Fruit fly (Drosophila melanogaster) whole organism, embryonic: ENCODE data around the gene Ac3.

Source experiments
- Awh ChIP-seq: fragments of 200-800 bp; sonication (Bioruptor generic); IDR thresholded peaks from 2 replicates; pipeline ENCODE4, ENCODE4 v1.3.6; 2022; ENCODE audit warnings: missing biosample characterization, missing genetic modification characterization
- BtbVII ChIP-seq: fragments of 200-800 bp; sonication (Bioruptor generic); optimal IDR thresholded peaks from 3 replicates; lab custom pipeline; 2017; ENCODE audit warnings: missing biosample characterization, mild to moderate bottlenecking, missing genetic modification characterization
- CG10462 ChIP-seq: fragments of 200-800 bp; sonication (Bioruptor generic); optimal IDR thresholded peaks from 2 replicates; lab custom pipeline; 2016; ENCODE audit warnings: missing biosample characterization, missing genetic modification characterization
- CG13775 ChIP-seq: fragments of 200-800 bp; sonication (Bioruptor generic); optimal IDR thresholded peaks from 3 replicates; lab custom pipeline; 2017; ENCODE audit warnings: missing biosample characterization, mild to moderate bottlenecking, missing genetic modification characterization
- CG14667 ChIP-seq: fragments of 200-800 bp; sonication (Bioruptor generic); IDR thresholded peaks from 2 replicates; pipeline ENCODE4 v1.3.6; 2022; ENCODE audit warnings: missing biosample characterization, missing genetic modification characterization
- CG14965 ChIP-seq: fragments of 200-800 bp; sonication (Bioruptor generic); optimal IDR thresholded peaks from 2 replicates; lab custom pipeline; 2016; ENCODE audit warnings: missing biosample characterization, missing genetic modification characterization, borderline replicate concordance
- CG15479 ChIP-seq: fragments of 200-800 bp; sonication (Bioruptor generic); optimal IDR thresholded peaks from 3 replicates; lab custom pipeline; 2019; ENCODE audit warnings: missing biosample characterization, mild to moderate bottlenecking, missing genetic modification characterization, moderate library complexity
- CG17186 ChIP-seq: fragments of 200-800 bp; sonication (Bioruptor generic); optimal IDR thresholded peaks from 3 replicates; lab custom pipeline; 2017; ENCODE audit warnings: missing biosample characterization, missing genetic modification reagents, missing genetic modification characterization
- CG17385 ChIP-seq: fragments of 200-800 bp; sonication (Bioruptor generic); optimal IDR thresholded peaks from 3 replicates; lab custom pipeline; 2018; ENCODE audit warnings: missing biosample characterization, mild to moderate bottlenecking, missing genetic modification characterization
- CG17612 ChIP-seq: fragments of 200-800 bp; sonication (Bioruptor generic); IDR thresholded peaks from 2 replicates; pipeline ENCODE4 v1.3.6; 2022; ENCODE audit warnings: missing biosample characterization, missing genetic modification characterization
- CG1832 ChIP-seq: fragments of 200-800 bp; sonication (Bioruptor generic); optimal IDR thresholded peaks from 2 replicates; lab custom pipeline; 2017; ENCODE audit warnings: missing biosample characterization, mild to moderate bottlenecking, missing genetic modification characterization, inconsistent platforms
- CG18599 ChIP-seq: fragments of 200-800 bp; sonication (Bioruptor generic); optimal IDR thresholded peaks from 3 replicates; lab custom pipeline; 2017; ENCODE audit warnings: missing biosample characterization, missing genetic modification characterization, mild to moderate bottlenecking, moderate library complexity, missing genetic modification reagents
- CG2199 ChIP-seq: fragments of 200-800 bp; sonication (Bioruptor generic); IDR thresholded peaks from 3 replicates; pipeline ENCODE4 v1.3.6; 2022; ENCODE audit warnings: missing biosample characterization, missing genetic modification characterization
- CG2678 ChIP-seq: fragments of 200-800 bp; sonication (Bioruptor generic); optimal IDR thresholded peaks from 3 replicates; lab custom pipeline; 2019; ENCODE audit warnings: missing biosample characterization, mild to moderate bottlenecking, missing genetic modification characterization, moderate library complexity
- CG2712 ChIP-seq: fragments of 200-800 bp; optimal IDR thresholded peaks from 3 replicates; lab custom pipeline; 2019; ENCODE audit warnings: missing biosample characterization, mild to moderate bottlenecking, missing genetic modification characterization, moderate library complexity
- CG31224 ChIP-seq: fragments of 200-800 bp; sonication (Bioruptor generic); IDR thresholded peaks from 2 replicates; pipeline ENCODE4 v1.3.6; 2022; ENCODE audit warnings: missing biosample characterization, missing genetic modification characterization
- CG32772 ChIP-seq: fragments of 200-800 bp; sonication (Bioruptor generic); IDR thresholded peaks from 2 replicates; pipeline ENCODE4 v1.3.6; 2022; ENCODE audit warnings: missing biosample characterization, missing genetic modification characterization
- CG33213 ChIP-seq: fragments of 200-800 bp; sonication (Bioruptor generic); optimal IDR thresholded peaks from 3 replicates; lab custom pipeline; 2016; ENCODE audit warnings: missing biosample characterization, missing genetic modification characterization
- CG4424 ChIP-seq: fragments of 200-800 bp; sonication (Bioruptor generic); optimal IDR thresholded peaks from 3 replicates; lab custom pipeline; 2016; ENCODE audit warnings: missing biosample characterization, missing genetic modification characterization
- CG4854 ChIP-seq: fragments of 200-800 bp; sonication (Bioruptor generic); optimal IDR thresholded peaks from 2 replicates; lab custom pipeline; 2016; ENCODE audit warnings: missing biosample characterization, missing genetic modification characterization, inconsistent platforms
- CG5953 ChIP-seq: fragments of 200-800 bp; sonication (Bioruptor generic); IDR thresholded peaks from 2 replicates; pipeline ENCODE4 v1.3.6; 2022; ENCODE audit warnings: missing biosample characterization, missing genetic modification characterization
- CG7745 ChIP-seq: fragments of 200-800 bp; sonication (Bioruptor generic); optimal IDR thresholded peaks from 2 replicates; lab custom pipeline; 2018; ENCODE audit warnings: missing biosample characterization, mild to moderate bottlenecking, missing genetic modification characterization, moderate library complexity
- CG9727 ChIP-seq: fragments of 200-800 bp; sonication (Bioruptor generic); optimal IDR thresholded peaks from 3 replicates; lab custom pipeline; 2017; ENCODE audit warnings: missing biosample characterization, mild to moderate bottlenecking, missing genetic modification characterization
- CG9797 ChIP-seq: fragments of 200-800 bp; sonication (Bioruptor generic); optimal IDR thresholded peaks from 3 replicates; lab custom pipeline; 2018; ENCODE audit warnings: missing biosample characterization, mild to moderate bottlenecking, missing genetic modification characterization
- D ChIP-seq, 2 experiments: fragments of 200-800 bp in 1 of 2; fragments of >200 bp in 1 of 2; sonication (Bioruptor generic) in 1 of 2; optimal IDR thresholded peaks; 2 replicates in 1 of 2; 3 replicates in 1 of 2; lab custom pipeline; 2017; ENCODE audit warnings: mild to moderate bottlenecking in 1 of 2, missing biosample characterization in 1 of 2, missing genetic modification characterization in 1 of 2, missing genetic modification reagents in 1 of 2
- Dfd ChIP-seq, 2 experiments: fragments of >200 bp; optimal IDR thresholded peaks; 2 replicates each; lab custom pipeline; 2017; ENCODE audit warnings: missing biosample characterization in 2 of 2, missing genetic modification characterization in 2 of 2
- GATAe ChIP-seq: fragments of 200-800 bp; sonication (Bioruptor generic); conservative IDR thresholded peaks from 2 replicates; pipeline ENCODE4 v1.3.6; 2022; ENCODE audit warnings: missing biosample characterization, missing genetic modification characterization
- Gsc ChIP-seq: fragments of 200-800 bp; sonication (Bioruptor generic); IDR thresholded peaks from 2 replicates; pipeline ENCODE4 v1.3.6; 2022; ENCODE audit warnings: missing biosample characterization, missing genetic modification characterization
- Lim3 ChIP-seq: fragments of 200-800 bp; sonication (Bioruptor generic); IDR thresholded peaks from 2 replicates; pipeline ENCODE4 v1.3.6; 2022; ENCODE audit warnings: missing biosample characterization, missing genetic modification characterization
- MTF-1 ChIP-seq: fragments of 200-800 bp; sonication (Bioruptor generic); optimal IDR thresholded peaks from 2 replicates; lab custom pipeline; 2018; ENCODE audit warnings: missing biosample characterization, mild to moderate bottlenecking, missing genetic modification characterization, borderline replicate concordance
- Nf-YA ChIP-seq: fragments of 200-800 bp; sonication (Bioruptor generic); IDR thresholded peaks from 2 replicates; pipeline ENCODE4 v1.3.6; 2022; ENCODE audit warnings: missing biosample characterization, missing genetic modification characterization
- Ptx1 ChIP-seq: fragments of 200-800 bp; sonication (Bioruptor generic); IDR thresholded peaks from 2 replicates; pipeline ENCODE4 v1.3.6; 2022; ENCODE audit warnings: missing biosample characterization, missing genetic modification characterization
- Sry-δ ChIP-seq: fragments of 200-800 bp; sonication (Bioruptor generic); optimal IDR thresholded peaks from 2 replicates; lab custom pipeline; 2016; ENCODE audit warnings: missing biosample characterization, missing genetic modification characterization
- ab ChIP-seq: fragments of 200-800 bp; sonication (Bioruptor generic); optimal IDR thresholded peaks from 2 replicates; lab custom pipeline; 2016; ENCODE audit warnings: missing biosample characterization, missing genetic modification characterization
- cwo ChIP-seq: fragments of 200-800 bp; sonication (Bioruptor generic); optimal IDR thresholded peaks from 3 replicates; lab custom pipeline; 2017; ENCODE audit warnings: missing biosample characterization, missing genetic modification characterization, mild to moderate bottlenecking, moderate library complexity, missing genetic modification reagents
- danr ChIP-seq: fragments of 200-800 bp; sonication (Bioruptor generic); IDR thresholded peaks from 2 replicates; pipeline ENCODE4 v1.3.6; 2022; ENCODE audit warnings: missing biosample characterization, missing genetic modification characterization
- fd96Cb ChIP-seq: fragments of 200-800 bp; sonication (Bioruptor generic); optimal IDR thresholded peaks from 2 replicates; lab custom pipeline; 2018; ENCODE audit warnings: missing biosample characterization, mild to moderate bottlenecking, missing genetic modification characterization, moderate library complexity
- grau ChIP-seq: fragments of 200-800 bp; optimal IDR thresholded peaks from 3 replicates; lab custom pipeline; 2019; ENCODE audit warnings: missing biosample characterization, mild to moderate bottlenecking, missing genetic modification characterization, moderate library complexity
- gro ChIP-seq: fragments of 200-800 bp; sonication (Bioruptor generic); optimal IDR thresholded peaks from 2 replicates; lab custom pipeline; 2016; ENCODE audit warnings: missing biosample characterization, missing genetic modification characterization
- her ChIP-seq: fragments of 200-800 bp; sonication (Bioruptor generic); optimal IDR thresholded peaks from 2 replicates; lab custom pipeline; 2016; ENCODE audit warnings: missing biosample characterization, missing genetic modification characterization
- lmd ChIP-seq: fragments of 200-800 bp; sonication (Bioruptor generic); IDR thresholded peaks from 2 replicates; pipeline ENCODE4 v1.3.6; 2022; ENCODE audit warnings: missing biosample characterization, missing genetic modification characterization
- nom ChIP-seq: fragments of 200-800 bp; sonication (Bioruptor generic); optimal IDR thresholded peaks from 2 replicates; lab custom pipeline; 2017; ENCODE audit warnings: missing biosample characterization, missing genetic modification characterization, mild to moderate bottlenecking, moderate library complexity, missing genetic modification reagents
- oc ChIP-seq: fragments of 200-800 bp; sonication (Bioruptor generic); optimal IDR thresholded peaks from 2 replicates; lab custom pipeline; 2018; ENCODE audit warnings: missing biosample characterization, mild to moderate bottlenecking, missing genetic modification characterization, moderate library complexity
- scrt ChIP-seq: fragments of 200-800 bp; sonication (Bioruptor generic); optimal IDR thresholded peaks from 2 replicates; lab custom pipeline; 2018; ENCODE audit warnings: missing biosample characterization, mild to moderate bottlenecking, missing genetic modification characterization, moderate library complexity
- sd ChIP-seq: fragments of 200-800 bp; sonication (Bioruptor generic); optimal IDR thresholded peaks from 3 replicates; lab custom pipeline; 2018; ENCODE audit warnings: missing biosample characterization, mild to moderate bottlenecking, missing genetic modification characterization, moderate library complexity
- slou ChIP-seq: fragments of 200-800 bp; sonication (Bioruptor generic); optimal IDR thresholded peaks from 3 replicates; lab custom pipeline; 2016; ENCODE audit warnings: missing biosample characterization, missing genetic modification characterization
- sug ChIP-seq: fragments of 200-800 bp; optimal IDR thresholded peaks from 2 replicates; lab custom pipeline; 2019; ENCODE audit warnings: missing biosample characterization, mild to moderate bottlenecking, missing genetic modification characterization, moderate library complexity
- tin ChIP-seq: fragments of 200-800 bp; sonication (Bioruptor generic); optimal IDR thresholded peaks from 3 replicates; lab custom pipeline; 2016; ENCODE audit warnings: missing biosample characterization, missing genetic modification characterization
- tx ChIP-seq: fragments of 200-800 bp; sonication (Bioruptor generic); optimal IDR thresholded peaks from 2 replicates; lab custom pipeline; 2016; ENCODE audit warnings: missing biosample characterization, missing genetic modification characterization
- vfl ChIP-seq: fragments of 200-800 bp; sonication (Bioruptor generic); optimal IDR thresholded peaks from 2 replicates; lab custom pipeline; 2016; ENCODE audit warnings: missing biosample characterization, missing genetic modification characterization

Ac3 gene

dm6 chr2L:21618738-21619431 is 13.5 kb upstream of the Ac3 start (continued):
- peak; percentile 51 for TF ChIP-seq sd (tag; lab: Kevin White, UChicago)
- TF ChIP-seq vfl (GFP tag; lab: Kevin White, UChicago) = no peak
- TF ChIP-seq oc (tag; lab: Kevin White, UChicago) = no peak
- TF ChIP-seq nom = no peak
- peak; percentile 5 for TF ChIP-seq CG17385 (GFP tag; lab: Kevin White, UChicago)
- peak; percentile 22 for TF ChIP-seq fd96Cb (tag; lab: Kevin White, UChicago)
- TF ChIP-seq BtbVII = no peak
- TF ChIP-seq cwo (GFP tag; lab: Kevin White, UChicago) = no peak
- TF ChIP-seq ab = no peak
- no peak for TF ChIP-seq CG14965 (GFP tag; lab: Kevin White, UChicago)
- peak; percentile 99 for TF ChIP-seq CG15479 (GFP tag; lab: Kevin White, UChicago)
- TF ChIP-seq tin (GFP tag; lab: Kevin White, UChicago) = peak; percentile 21
- no peak for TF ChIP-seq gro (GFP tag; lab: Kevin White, UChicago)
- no peak for TF ChIP-seq CG33213 (GFP tag; lab: Kevin White, UChicago)
- no peak for TF ChIP-seq CG10462 (GFP tag; lab: Kevin White, UChicago)
- no peak for TF ChIP-seq danr (GFP tag; lab: Robert Waterston, UW)
- TF ChIP-seq grau = peak; percentile 36
- peak; percentile 49 for TF ChIP-seq CG13775 (GFP tag; lab: Kevin White, UChicago)
- TF ChIP-seq CG17612 (GFP tag; lab: Robert Waterston, UW) = no peak
- TF ChIP-seq CG18599 (GFP tag; lab: Kevin White, UChicago) = peak; percentile 8
- no peak for TF ChIP-seq D (optimal IDR thresholded peaks at IDR 0.05; lab: Kevin White, UChicago)
- TF ChIP-seq D (GFP tag; optimal IDR thresholded peaks at IDR 0.05; lab: Kevin White, UChicago) = peak; percentile 54
- no peak for TF ChIP-seq CG4854 (GFP tag; lab: Kevin White, UChicago)
- TF ChIP-seq CG2678 = peak; percentile 61
- peak; percentile 40 for TF ChIP-seq CG4424 (GFP tag; lab: Kevin White, UChicago)
- TF ChIP-seq Gsc (GFP tag; lab: Robert Waterston, UW) = no peak
- TF ChIP-seq CG32772 (GFP tag; lab: Robert Waterston, UW) = no peak
- TF ChIP-seq CG9727 (GFP tag; lab: Kevin White, UChicago) = peak; percentile 67
- TF ChIP-seq CG2199 (GFP tag; lab: Robert Waterston, UW) = peak; percentile 75; the same call in 2 of the 3 replicates
- no peak for TF ChIP-seq scrt (GFP tag; lab: Kevin White, UChicago)
- TF ChIP-seq lmd (GFP tag; lab: Robert Waterston, UW) = no peak; the same call in 1 of the 2 replicates
- no peak for TF ChIP-seq Dfd (GFP tag; optimal IDR thresholded peaks at IDR 0.05; lab: Kevin White, UChicago)
- no peak for TF ChIP-seq CG1832 (GFP tag; lab: Kevin White, UChicago)
- no peak for TF ChIP-seq her (GFP tag; lab: Kevin White, UChicago)
- no peak for TF ChIP-seq CG9797 (GFP tag; lab: Kevin White, UChicago)
- no peak for TF ChIP-seq CG17186 (GFP tag; lab: Kevin White, UChicago)
- TF ChIP-seq MTF-1 = no peak
- peak; percentile 64 for TF ChIP-seq CG2712 (tag; lab: Kevin White, UChicago)
- TF ChIP-seq Nf-YA (GFP tag; lab: Robert Waterston, UW) = no peak
- no peak for TF ChIP-seq Ptx1 (GFP tag; lab: Robert Waterston, UW)
- peak; percentile 13 for TF ChIP-seq slou (GFP tag; lab: Kevin White, UChicago)
- TF ChIP-seq CG5953 (GFP tag; lab: Robert Waterston, UW) = no peak
- no peak for TF ChIP-seq GATAe (GFP tag; lab: Robert Waterston, UW)
- no peak for TF ChIP-seq tx (GFP tag; lab: Kevin White, UChicago)
- TF ChIP-seq Awh (GFP tag; lab: Robert Waterston, UW) = 0 out of 2 replicates have a peak, but pooled peaks have one; percentile 19
- no peak for TF ChIP-seq CG31224 (GFP tag; lab: Robert Waterston, UW)
- TF ChIP-seq CG7745 (tag; lab: Kevin White, UChicago) = no peak
- TF ChIP-seq sug (tag; lab: Kevin White, UChicago) = no peak
- no peak for TF ChIP-seq Lim3 (GFP tag; lab: Robert Waterston, UW)
- no peak for TF ChIP-seq CG14667 (GFP tag; lab: Robert Waterston, UW)
- peak; percentile 19 for TF ChIP-seq Sry-δ (GFP tag; lab: Kevin White, UChicago)
